Worm (Caenorhabditis elegans) whole organism, L4 larva: ENCODE data around the gene F54C4.4.

Experiments
- F10B5.3 ChIP-seq: sonication (generic microtip); optimal IDR thresholded peaks from 2 replicates; lab custom pipeline; 2016; ENCODE audit warnings: mild to moderate bottlenecking, missing genetic modification characterization, missing compliant biosample characterization
- F26F4.8 ChIP-seq: fragments of 200-800 bp; sonication (Bioruptor generic); conservative IDR thresholded peaks from 2 replicates; pipeline ENCODE4 v1.3.6; 2022; ENCODE audit warnings: missing genetic modification characterization, missing compliant biosample characterization
- F44E2.7 ChIP-seq: fragments of 200-800 bp; sonication (Bioruptor generic); IDR thresholded peaks from 2 replicates; pipeline ENCODE4 v2.1.2; 2022; ENCODE audit warnings: missing genetic modification characterization, missing compliant biosample characterization
- F49E8.2 ChIP-seq: sonication (generic microtip); optimal IDR thresholded peaks from 2 replicates; lab custom pipeline; 2016; ENCODE audit warnings: missing compliant biosample characterization, mild to moderate bottlenecking, missing genetic modification characterization, borderline replicate concordance
- R02D3.7 ChIP-seq: fragments of 150-350 bp; sonication (generic microtip); optimal IDR thresholded peaks from 3 replicates; lab custom pipeline; 2014; ENCODE audit warnings: missing biosample characterization, missing genetic modification characterization
- T26A8.4 ChIP-seq: fragments of 200-800 bp; sonication (Bioruptor generic); IDR thresholded peaks from 2 replicates; pipeline ENCODE4 v1.3.6; 2022; ENCODE audit warnings: missing genetic modification characterization, missing compliant biosample characterization
- Y105C5A.15 ChIP-seq: fragments of 200-800 bp; sonication (Bioruptor generic); IDR thresholded peaks from 2 replicates; pipeline ENCODE4 v1.3.6; 2022; ENCODE audit warnings: missing genetic modification characterization, missing compliant biosample characterization
- Y5F2A.4 ChIP-seq: fragments of 200-800 bp; sonication (Bioruptor generic); optimal IDR thresholded peaks from 2 replicates; lab custom pipeline; 2018; ENCODE audit warnings: mild to moderate bottlenecking, missing genetic modification characterization, missing compliant biosample characterization
- aha-1 ChIP-seq: fragments of 150-350 bp; peaks from one replicate; lab custom pipeline; 2014; ENCODE audit warnings: missing biosample characterization, missing genetic modification characterization
- aly-2 ChIP-seq: sonication (generic microtip); optimal IDR thresholded peaks from 2 replicates; lab custom pipeline; 2018; ENCODE audit warnings: missing biosample characterization, missing genetic modification characterization
- ceh-28 ChIP-seq: fragments of 150-350 bp; optimal IDR thresholded peaks from 2 replicates; lab custom pipeline; 2014; ENCODE audit warnings: missing biosample characterization, missing genetic modification reagents, missing genetic modification characterization
- ceh-32 ChIP-seq: sonication (generic microtip); optimal IDR thresholded peaks from 2 replicates; lab custom pipeline; 2016; ENCODE audit warnings: mild to moderate bottlenecking, missing genetic modification characterization, missing compliant biosample characterization; ENCODE audit not compliant: poor library complexity
- ceh-62 ChIP-seq: sonication (generic microtip); optimal IDR thresholded peaks from 2 replicates; lab custom pipeline; 2017; ENCODE audit warnings: missing biosample characterization, missing genetic modification characterization
- ceh-82 ChIP-seq: sonication (generic microtip); optimal IDR thresholded peaks from 2 replicates; lab custom pipeline; 2017; ENCODE audit warnings: missing biosample characterization, missing genetic modification characterization
- ces-1 ChIP-seq: fragments of 150-350 bp; sonication (generic microtip); optimal IDR thresholded peaks from 4 replicates; lab custom pipeline; 2014; ENCODE audit warnings: missing biosample characterization, missing genetic modification reagents, missing genetic modification characterization
- cey-2 ChIP-seq: sonication (generic microtip); optimal IDR thresholded peaks from 3 replicates; lab custom pipeline; 2017; ENCODE audit warnings: missing genetic modification characterization, mild to moderate bottlenecking, missing compliant biosample characterization, antibody characterized with exemption, borderline replicate concordance; ENCODE audit not compliant: insufficient read depth
- daf-12 ChIP-seq: fragments of 150-350 bp; optimal IDR thresholded peaks from 2 replicates; lab custom pipeline; 2014; ENCODE audit warnings: missing biosample characterization, missing genetic modification reagents, missing genetic modification characterization
- daf-8 ChIP-seq: fragments of 200-800 bp; sonication (Bioruptor generic); IDR thresholded peaks from 2 replicates; pipeline ENCODE4 v1.3.6; 2022; ENCODE audit warnings: missing genetic modification characterization, missing compliant biosample characterization
- dpl-1 ChIP-seq: fragments of 150-350 bp; optimal IDR thresholded peaks from 2 replicates; lab custom pipeline; 2014; ENCODE audit warnings: missing biosample characterization, missing genetic modification reagents, missing genetic modification characterization
- dve-1 ChIP-seq: sonication (generic microtip); optimal IDR thresholded peaks from 2 replicates; lab custom pipeline; 2017; ENCODE audit warnings: antibody characterized with exemption, mild to moderate bottlenecking, missing genetic modification characterization, missing compliant biosample characterization; ENCODE audit not compliant: insufficient read depth
- egl-43 ChIP-seq: fragments of 200-800 bp; sonication (Bioruptor generic); IDR thresholded peaks from 2 replicates; pipeline ENCODE4 v1.3.6; 2022; ENCODE audit warnings: missing genetic modification reagents, missing genetic modification characterization, missing compliant biosample characterization
- fkh-10 ChIP-seq: fragments of 150-350 bp; optimal IDR thresholded peaks from 2 replicates; lab custom pipeline; 2014; ENCODE audit warnings: missing biosample characterization, missing genetic modification reagents, missing genetic modification characterization
- fos-1 ChIP-seq: fragments of 150-350 bp; optimal IDR thresholded peaks from 2 replicates; lab custom pipeline; 2014; ENCODE audit warnings: missing biosample characterization, missing genetic modification characterization
- gei-8 ChIP-seq: fragments of 200-800 bp; sonication (Bioruptor generic); optimal IDR thresholded peaks from 2 replicates; lab custom pipeline; 2018; ENCODE audit warnings: mild to moderate bottlenecking, missing genetic modification characterization, missing compliant biosample characterization
- hmg-1.1 ChIP-seq: fragments of 200-800 bp; sonication (Bioruptor generic); IDR thresholded peaks from 2 replicates; pipeline ENCODE4 v1.3.6; 2022; ENCODE audit warnings: missing genetic modification reagents, missing genetic modification characterization, missing compliant biosample characterization
- lin-13 ChIP-seq: fragments of 150-350 bp; optimal IDR thresholded peaks from 2 replicates; lab custom pipeline; 2014; ENCODE audit warnings: missing biosample characterization, missing genetic modification reagents, missing genetic modification characterization
- lin-15B ChIP-seq: fragments of 150-350 bp; sonication (generic microtip); optimal IDR thresholded peaks from 3 replicates; lab custom pipeline; 2014; ENCODE audit warnings: missing biosample characterization, missing genetic modification characterization
- lin-29 ChIP-seq: fragments of 200-800 bp; sonication (Bioruptor generic); IDR thresholded peaks from 2 replicates; pipeline ENCODE4 v1.3.6; 2022; ENCODE audit warnings: missing genetic modification reagents, missing genetic modification characterization, missing compliant biosample characterization
- lin-38 ChIP-seq: fragments of 200-800 bp; sonication (Bioruptor generic); IDR thresholded peaks from 2 replicates; pipeline ENCODE4 v1.3.6; 2022; ENCODE audit warnings: missing genetic modification reagents, missing genetic modification characterization, missing compliant biosample characterization
- lin-39 ChIP-seq: fragments of 150-350 bp; optimal IDR thresholded peaks from 2 replicates; lab custom pipeline; 2014; ENCODE audit warnings: missing biosample characterization, missing genetic modification reagents, missing genetic modification characterization
- lir-3 ChIP-seq: sonication (generic microtip); optimal IDR thresholded peaks from 2 replicates; lab custom pipeline; 2016; ENCODE audit warnings: mild to moderate bottlenecking, missing genetic modification characterization, missing compliant biosample characterization
- madf-5 ChIP-seq, 2 experiments: fragments of 200-800 bp; sonication (Bioruptor generic); IDR thresholded peaks; 2 replicates each; pipeline ENCODE4 v1.3.6; 2022; ENCODE audit warnings: missing compliant biosample characterization in 2 of 2, missing genetic modification characterization in 2 of 2
- mdl-1 ChIP-seq, 2 experiments: fragments of 150-350 bp in 1 of 2; sonication (generic microtip) in 1 of 2; optimal IDR thresholded peaks; 2 replicates each; lab custom pipeline; 2014 to 2017; ENCODE audit warnings: missing biosample characterization in 2 of 2, missing genetic modification characterization in 2 of 2
- mes-2 ChIP-seq: sonication (generic microtip); optimal IDR thresholded peaks from 2 replicates; lab custom pipeline; 2016; ENCODE audit warnings: missing genotype, mild to moderate bottlenecking, missing genetic modification characterization, missing compliant biosample characterization; ENCODE audit not compliant: poor library complexity, severe bottlenecking
- mxl-2 ChIP-seq: fragments of 200-800 bp; sonication (Bioruptor generic); conservative IDR thresholded peaks from 2 replicates; pipeline ENCODE4 v1.3.6; 2022; ENCODE audit warnings: missing genetic modification reagents, missing genetic modification characterization, missing compliant biosample characterization
- mxl-3 ChIP-seq: fragments of 200-800 bp; sonication (Bioruptor generic); optimal IDR thresholded peaks from 2 replicates; lab custom pipeline; 2018; ENCODE audit warnings: mild to moderate bottlenecking, missing genetic modification characterization, missing compliant biosample characterization
- nhr-10 ChIP-seq: fragments of 150-350 bp; optimal IDR thresholded peaks from 2 replicates; lab custom pipeline; 2014; ENCODE audit warnings: missing biosample characterization, missing genetic modification characterization
- nhr-102 ChIP-seq: sonication (generic microtip); optimal IDR thresholded peaks from 2 replicates; lab custom pipeline; 2016; ENCODE audit warnings: mild to moderate bottlenecking, missing genetic modification characterization, moderate library complexity, missing compliant biosample characterization
- nhr-111 ChIP-seq: fragments of 200-800 bp; sonication (Bioruptor generic); optimal IDR thresholded peaks from 2 replicates; lab custom pipeline; 2018; ENCODE audit warnings: mild to moderate bottlenecking, missing genetic modification characterization, missing compliant biosample characterization
- nhr-25 ChIP-seq: sonication (generic microtip); optimal IDR thresholded peaks from 2 replicates; lab custom pipeline; 2017; ENCODE audit warnings: missing genetic modification characterization, mild to moderate bottlenecking, missing compliant biosample characterization, antibody characterized with exemption, moderate library complexity, borderline replicate concordance; ENCODE audit not compliant: insufficient read depth
- nhr-42 ChIP-seq: fragments of 200-800 bp; sonication (Bioruptor generic); IDR thresholded peaks from 2 replicates; pipeline ENCODE4 v1.3.6; 2022; ENCODE audit warnings: missing genetic modification characterization, missing compliant biosample characterization
- nhr-48 ChIP-seq: sonication (generic microtip); optimal IDR thresholded peaks from 2 replicates; lab custom pipeline; 2016; ENCODE audit warnings: mild to moderate bottlenecking, missing genetic modification characterization, missing compliant biosample characterization
- nhr-6 ChIP-seq: fragments of 150-350 bp; optimal IDR thresholded peaks from 2 replicates; lab custom pipeline; 2014; ENCODE audit warnings: missing biosample characterization, missing genetic modification characterization
- pqm-1 ChIP-seq: sonication (generic microtip); optimal IDR thresholded peaks from 2 replicates; lab custom pipeline; 2017; ENCODE audit warnings: missing biosample characterization, missing genetic modification characterization
- rbr-2 ChIP-seq: sonication (generic microtip); optimal IDR thresholded peaks from 2 replicates; lab custom pipeline; 2016; ENCODE audit warnings: missing genotype, missing genetic modification characterization, missing compliant biosample characterization
- unc-39 ChIP-seq: sonication (generic microtip); optimal IDR thresholded peaks from 2 replicates; lab custom pipeline; 2017; ENCODE audit warnings: missing biosample characterization, missing genetic modification characterization
- unc-62 ChIP-seq, 3 experiments: fragments of 150-350 bp in 1 of 3; sonication (generic microtip); optimal IDR thresholded peaks in 2 of 3; peaks in 1 of 3; 1 replicate in 1 of 3; 2 replicates in 2 of 3; lab custom pipeline; 2014 to 2017; ENCODE audit warnings: missing biosample characterization in 3 of 3, missing genetic modification characterization in 3 of 3, missing genetic modification reagents in 3 of 3, missing genotype in 1 of 3
- zag-1 ChIP-seq: fragments of 150-350 bp; optimal IDR thresholded peaks from 2 replicates; lab custom pipeline; 2014; ENCODE audit warnings: missing biosample characterization, missing genetic modification characterization
- zfp-2 ChIP-seq: sonication (generic microtip); optimal IDR thresholded peaks from 2 replicates; lab custom pipeline; 2016; ENCODE audit warnings: mild to moderate bottlenecking, missing genetic modification characterization, missing compliant biosample characterization
- ztf-11 ChIP-seq: fragments of 150-350 bp; optimal IDR thresholded peaks from 2 replicates; lab custom pipeline; 2014; ENCODE audit warnings: missing biosample characterization, missing genetic modification characterization
- ztf-7 ChIP-seq: fragments of 150-350 bp; optimal IDR thresholded peaks from 2 replicates; lab custom pipeline; 2014; ENCODE audit warnings: missing biosample characterization, missing genetic modification characterization

The F54C4.4 gene

DNA sequence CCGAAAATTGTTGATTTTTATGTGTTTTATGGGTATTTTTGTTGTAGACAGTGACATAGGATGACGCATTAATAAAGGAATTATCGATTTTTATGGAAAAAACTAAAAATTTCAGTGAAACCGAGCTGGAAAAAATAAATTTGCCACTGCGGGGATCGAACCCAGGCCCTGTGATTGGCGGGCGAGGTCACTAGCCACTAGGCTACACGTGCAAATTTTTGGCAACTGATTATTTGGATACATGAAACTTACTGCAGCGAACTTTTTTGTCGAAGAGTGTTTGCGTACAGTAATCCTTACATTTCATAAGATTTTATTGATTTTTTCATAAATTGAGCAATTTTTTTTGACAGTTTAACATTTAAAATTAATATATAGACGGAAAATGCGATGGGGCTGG is 2.0 kb upstream of the F54C4.4 start (continued):
- no peak for TF ChIP-seq aly-2 (tag; lab: Kevin White, UChicago)
- TF ChIP-seq mdl-1 (tag; optimal IDR thresholded peaks at IDR 0.05; lab: Kevin White, UChicago) = no peak
- no peak for TF ChIP-seq ceh-62 (tag; lab: Kevin White, UChicago)
- no peak for TF ChIP-seq F10B5.3 (tag; lab: Kevin White, UChicago)
- TF ChIP-seq fos-1 = no peak
- no peak for TF ChIP-seq ztf-11 (tag; lab: Kevin White, UChicago)
- TF ChIP-seq mxl-2 (GFP tag; lab: Robert Waterston, UW) = no peak
- TF ChIP-seq lin-15B (tag; lab: Kevin White, UChicago) = no peak
- TF ChIP-seq mxl-3 (GFP tag; lab: Kevin White, UChicago) = no peak
- no peak for TF ChIP-seq ceh-82
- TF ChIP-seq egl-43 = peak; percentile 79; the same call in 1 of the 2 replicates
- TF ChIP-seq madf-5 (GFP tag; IDR thresholded peaks at IDR 0.05; lab: Robert Waterston, UW) = peak in 1 of 2 experiments; percentile 79; a peak in 2 of 4 replicates
- no peak for TF ChIP-seq fkh-10
- peak; percentile 26 for TF ChIP-seq ztf-7 (tag; lab: Kevin White, UChicago)
- TF ChIP-seq nhr-111 (GFP tag; lab: Kevin White, UChicago) = no peak
- no peak for TF ChIP-seq zag-1 (tag; lab: Kevin White, UChicago)
- TF ChIP-seq ceh-32 (tag; lab: Kevin White, UChicago) = no peak
- peak; percentile 78; the same call in 1 of the 2 replicates for TF ChIP-seq Y105C5A.15 (GFP tag; lab: Robert Waterston, UW)
- peak; percentile 66; the same call in 1 of the 2 replicates for TF ChIP-seq F26F4.8 (GFP tag; lab: Robert Waterston, UW)
- peak; percentile 72 for TF ChIP-seq mes-2 (tag; lab: Kevin White, UChicago)
- TF ChIP-seq cey-2 (tag; lab: Kevin White, UChicago) = no peak
- peak; percentile 88 for TF ChIP-seq F49E8.2 (tag; lab: Kevin White, UChicago)
- peak; percentile 70 for TF ChIP-seq dve-1
- peak; percentile 24 for TF ChIP-seq ceh-28 (tag; lab: Kevin White, UChicago)
- peak; percentile 52 for TF ChIP-seq nhr-102
- TF ChIP-seq lin-29 (GFP tag; lab: Robert Waterston, UW) = no peak
- TF ChIP-seq nhr-48 (tag; lab: Kevin White, UChicago) = no peak
- no peak for TF ChIP-seq unc-39 (tag; lab: Kevin White, UChicago)
- TF ChIP-seq daf-12 (tag; lab: Kevin White, UChicago) = no peak
- TF ChIP-seq nhr-42 (GFP tag; lab: Robert Waterston, UW) = 0 out of 2 replicates have a peak, but pooled peaks have one; percentile 47
- peak; percentile 79 for TF ChIP-seq lin-38 (GFP tag; lab: Robert Waterston, UW)
- no peak for TF ChIP-seq ces-1 (GFP tag; lab: Kevin White, UChicago)
- TF ChIP-seq rbr-2 (tag; lab: Kevin White, UChicago) = peak; percentile 12
- TF ChIP-seq nhr-6 (tag; lab: Kevin White, UChicago) = no peak
- peak; percentile 30 for TF ChIP-seq dpl-1
- peak in 1 of 2 experiments; percentile 84 for TF ChIP-seq unc-62 (GFP tag; optimal IDR thresholded peaks at IDR 0.05 in 1 of 2; lab: Kevin White, UChicago)
- no peak for TF ChIP-seq unc-62 (tag; optimal IDR thresholded peaks at IDR 0.05; lab: Kevin White, UChicago)
- no peak for TF ChIP-seq aha-1 (tag; lab: Kevin White, UChicago)
- TF ChIP-seq nhr-25 = no peak
- TF ChIP-seq pqm-1 (tag; lab: Kevin White, UChicago) = no peak
- TF ChIP-seq Y5F2A.4 = peak; percentile 50
- TF ChIP-seq nhr-10 (tag; lab: Kevin White, UChicago) = no peak
- peak; percentile 82; the same call in 1 of the 2 replicates for TF ChIP-seq F44E2.7 (GFP tag; lab: Robert Waterston, UW)
- no peak for TF ChIP-seq R02D3.7
- TF ChIP-seq daf-8 = no peak
- no peak for TF ChIP-seq lin-39 (tag; lab: Kevin White, UChicago)
- TF ChIP-seq lir-3 (tag; lab: Kevin White, UChicago) = peak; percentile 39
- peak; percentile 68 for TF ChIP-seq T26A8.4 (GFP tag; lab: Robert Waterston, UW)
- TF ChIP-seq hmg-1.1 = peak; percentile 62
- TF ChIP-seq gei-8 (GFP tag; lab: Kevin White, UChicago) = peak; percentile 56
- peak; percentile 55 for TF ChIP-seq lin-13 (GFP tag; lab: Kevin White, UChicago)
- no peak for TF ChIP-seq zfp-2 (tag; lab: Kevin White, UChicago)
